Worm (Caenorhabditis elegans): ENCODE results near the gene grd-7.

grd-7 gene

ce11 chrX:7234723-7235203 lies 34.5 kb downstream of the grd-7 start (continued):
- no peak for TF ChIP-seq ztf-11 (tag; optimal IDR thresholded peaks at IDR 0.05)
- TF ChIP-seq ZK337.2 (GFP tag; IDR thresholded peaks at IDR 0.05): no peak
- no peak for TF ChIP-seq ceh-62 (tag; optimal IDR thresholded peaks at IDR 0.05)

ce11 chrX:7234074-7234453 lies 35.2 kb downstream of the grd-7 start:
- TF ChIP-seq R02D3.7 (tag; optimal IDR thresholded peaks at IDR 0.05): no peak
- TF ChIP-seq unc-62 (GFP tag; optimal IDR thresholded peaks at IDR 0.05 in 1 of 2): peak in 1 of 2 experiments; percentile 92
- TF ChIP-seq unc-62 (tag; optimal IDR thresholded peaks at IDR 0.05): no peak

- peak; percentile 60 for TF ChIP-seq nhr-28 (tag; optimal IDR thresholded peaks at IDR 0.05)
- no peak for TF ChIP-seq lir-3 (tag; optimal IDR thresholded peaks at IDR 0.05)
- TF ChIP-seq F49E8.2 (tag; optimal IDR thresholded peaks at IDR 0.05; ENCODE audit: borderline replicate concordance): no peak
- peak; percentile 5 for TF ChIP-seq mes-2 (tag; optimal IDR thresholded peaks at IDR 0.05; ENCODE audit: poor library complexity, severe bottlenecking)
- no peak for TF ChIP-seq ceh-44 (GFP tag; IDR thresholded peaks at IDR 0.05)
- TF ChIP-seq dmd-9 (GFP tag; IDR thresholded peaks at IDR 0.05): no peak
- no peak for TF ChIP-seq lin-1 (GFP tag; IDR thresholded peaks at IDR 0.05)
- no peak for TF ChIP-seq lin-15B (tag; optimal IDR thresholded peaks at IDR 0.05)
- TF ChIP-seq Y75B8A.6 (GFP tag; IDR thresholded peaks at IDR 0.05): no peak
- 0 out of 2 replicates have a peak, but pooled peaks have one; percentile 8 for TF ChIP-seq T26A8.4 (GFP tag; IDR thresholded peaks at IDR 0.05)
- TF ChIP-seq nhr-11 (tag; optimal IDR thresholded peaks at IDR 0.05): no peak
- TF ChIP-seq pqm-1 (tag; optimal IDR thresholded peaks at IDR 0.05): peak; percentile 54
- no peak for TF ChIP-seq ZK546.5 (tag; optimal IDR thresholded peaks at IDR 0.05)
- TF ChIP-seq hlh-11 (tag; optimal IDR thresholded peaks at IDR 0.05): peak; percentile 38
- no peak for TF ChIP-seq madf-5 (GFP tag; IDR thresholded peaks at IDR 0.05)
- no peak for TF ChIP-seq nhr-237 (tag; optimal IDR thresholded peaks at IDR 0.05)
- peak in 1 of 2 experiments; percentile 92 for TF ChIP-seq unc-62 (GFP tag; optimal IDR thresholded peaks at IDR 0.05 in 1 of 2)
- no peak for TF ChIP-seq unc-62 (tag; optimal IDR thresholded peaks at IDR 0.05)
- peak; percentile 90 for TF ChIP-seq aha-1 (tag)
- peak; percentile 35 for TF ChIP-seq ama-1 (optimal IDR thresholded peaks at IDR 0.05)
- TF ChIP-seq egl-43 (GFP tag; IDR thresholded peaks at IDR 0.05): no peak
- TF ChIP-seq daf-19 (GFP tag; conservative IDR thresholded peaks at IDR 0.05): no peak
- TF ChIP-seq hlh-30 (tag; optimal IDR thresholded peaks at IDR 0.05; ENCODE audit: insufficient read depth): peak; percentile 38
- no peak for TF ChIP-seq nhr-42 (GFP tag; IDR thresholded peaks at IDR 0.05)
- TF ChIP-seq set-16 (GFP tag; IDR thresholded peaks at IDR 0.05): no peak
- no peak for TF ChIP-seq zag-1 (tag; optimal IDR thresholded peaks at IDR 0.05)
- no peak for TF ChIP-seq lim-7 (GFP tag; IDR thresholded peaks at IDR 0.05)
- no peak for TF ChIP-seq lin-38 (GFP tag; IDR thresholded peaks at IDR 0.05)
- no peak for TF ChIP-seq Y48G9A.11 (GFP tag; IDR thresholded peaks at IDR 0.05)
- TF ChIP-seq nhr-10 (tag; optimal IDR thresholded peaks at IDR 0.05): peak; percentile 15
- TF ChIP-seq dmd-6 (GFP tag; IDR thresholded peaks at IDR 0.05): peak; percentile 68
- TF ChIP-seq nhr-6 (tag; optimal IDR thresholded peaks at IDR 0.05): peak; percentile 32
- TF ChIP-seq lsy-2 (tag; optimal IDR thresholded peaks at IDR 0.05): peak in 1 of 2 experiments; percentile 8
- TF ChIP-seq jun-1 (tag; optimal IDR thresholded peaks at IDR 0.05): no peak
- TF ChIP-seq daf-16 (GFP tag; optimal IDR thresholded peaks at IDR 0.05): peak in 1 of 2 experiments; percentile 10
- peak; percentile 93 for TF ChIP-seq daf-16 (tag; optimal IDR thresholded peaks at IDR 0.05)
- TF ChIP-seq pha-4 (GFP tag; IDR thresholded peaks at IDR 0.05): no peak
- peak; percentile 4 for TF ChIP-seq pha-4 (tag; optimal IDR thresholded peaks at IDR 0.05)
- peak; percentile 29 for TF ChIP-seq dve-1 (tag; optimal IDR thresholded peaks at IDR 0.05; ENCODE audit: insufficient read depth)
- no peak for TF ChIP-seq snpc-4 (tag; optimal IDR thresholded peaks at IDR 0.05)
- no peak for TF ChIP-seq spr-3 (GFP tag; optimal IDR thresholded peaks at IDR 0.05)
Observed at ce11 chrX:7233127-7234073, 35.9 kb downstream of the grd-7 start.

Measured in whole organism, L4 larva.